Fruit fly (Drosophila melanogaster) whole organism, embryonic: ENCODE data around the gene CG42728.

Experiments
- Blimp-1 ChIP-seq: fragments of 200-800 bp; sonication (Bioruptor generic); optimal IDR thresholded peaks from 3 replicates; lab custom pipeline; 2018; ENCODE audit warnings: missing biosample characterization, missing genetic modification characterization, mild to moderate bottlenecking, moderate library complexity, missing genetic modification reagents
- CG10462 ChIP-seq: fragments of 200-800 bp; sonication (Bioruptor generic); optimal IDR thresholded peaks from 2 replicates; lab custom pipeline; 2016; ENCODE audit warnings: missing biosample characterization, missing genetic modification characterization
- CG11723 ChIP-seq: fragments of 200-800 bp; sonication (Bioruptor generic); optimal IDR thresholded peaks from 2 replicates; lab custom pipeline; 2017; ENCODE audit warnings: missing biosample characterization, mild to moderate bottlenecking, missing genetic modification characterization
- CG14860 ChIP-seq: fragments of 200-800 bp; sonication (Bioruptor generic); IDR thresholded peaks from 3 replicates; pipeline ENCODE4 v1.3.6; 2022; ENCODE audit warnings: missing biosample characterization, missing genetic modification characterization; ENCODE audit not compliant: partially characterized antibody
- CG17612 ChIP-seq: fragments of 200-800 bp; sonication (Bioruptor generic); IDR thresholded peaks from 2 replicates; pipeline ENCODE4 v1.3.6; 2022; ENCODE audit warnings: missing biosample characterization, missing genetic modification characterization
- CG18262 ChIP-seq: fragments of 200-800 bp; optimal IDR thresholded peaks from 3 replicates; lab custom pipeline; 2019; ENCODE audit warnings: missing biosample characterization, mild to moderate bottlenecking, missing genetic modification characterization, moderate library complexity
- CG31441 ChIP-seq: fragments of 200-800 bp; sonication (Bioruptor generic); IDR thresholded peaks from 2 replicates; pipeline ENCODE4 v1.3.6; 2022; ENCODE audit warnings: missing biosample characterization, missing genetic modification characterization
- CG32772 ChIP-seq: fragments of 200-800 bp; sonication (Bioruptor generic); IDR thresholded peaks from 2 replicates; pipeline ENCODE4 v1.3.6; 2022; ENCODE audit warnings: missing biosample characterization, missing genetic modification characterization
- CG34422 ChIP-seq: fragments of 200-800 bp; sonication (Bioruptor generic); IDR thresholded peaks from 3 replicates; pipeline ENCODE4 v1.3.6; 2022; ENCODE audit warnings: missing biosample characterization, missing genetic modification characterization
- CG4424 ChIP-seq: fragments of 200-800 bp; sonication (Bioruptor generic); optimal IDR thresholded peaks from 3 replicates; lab custom pipeline; 2016; ENCODE audit warnings: missing biosample characterization, missing genetic modification characterization
- CG6765 ChIP-seq: fragments of 200-800 bp; sonication (Bioruptor generic); optimal IDR thresholded peaks from 3 replicates; lab custom pipeline; 2017; ENCODE audit warnings: missing biosample characterization, mild to moderate bottlenecking, missing genetic modification characterization
- CG7556 ChIP-seq: fragments of 200-800 bp; sonication (Bioruptor generic); optimal IDR thresholded peaks from 2 replicates; lab custom pipeline; 2017; ENCODE audit warnings: missing biosample characterization, mild to moderate bottlenecking, missing genetic modification characterization
- CG8924 ChIP-seq: fragments of 200-800 bp; optimal IDR thresholded peaks from 3 replicates; lab custom pipeline; 2019; ENCODE audit warnings: missing biosample characterization, mild to moderate bottlenecking, missing genetic modification characterization, moderate library complexity
- Dek ChIP-seq: fragments of 200-800 bp; sonication (Bioruptor generic); optimal IDR thresholded peaks from 3 replicates; lab custom pipeline; 2019; ENCODE audit warnings: missing biosample characterization, mild to moderate bottlenecking, missing genetic modification characterization, moderate library complexity
- Dip2 ChIP-seq: fragments of 200-800 bp; sonication (Bioruptor generic); IDR thresholded peaks from 2 replicates; pipeline ENCODE4 v1.3.6; 2022; ENCODE audit warnings: missing biosample characterization, missing genetic modification characterization
- E2f2 ChIP-seq: fragments of 200-800 bp; sonication (Bioruptor generic); IDR thresholded peaks from 2 replicates; pipeline ENCODE4 v1.3.6; 2022; ENCODE audit warnings: missing biosample characterization, missing genetic modification characterization
- Gug ChIP-seq: fragments of 200-800 bp; sonication (Bioruptor generic); IDR thresholded peaks from 4 replicates; pipeline ENCODE4 v1.3.6; 2022; ENCODE audit warnings: missing biosample characterization, missing genetic modification characterization
- HmgD ChIP-seq: fragments of 200-800 bp; sonication (Bioruptor generic); optimal IDR thresholded peaks from 3 replicates; lab custom pipeline; 2016; ENCODE audit warnings: missing biosample characterization, missing genetic modification characterization
- Hmx ChIP-seq: fragments of 200-800 bp; sonication (Bioruptor generic); optimal IDR thresholded peaks from 2 replicates; lab custom pipeline; 2016; ENCODE audit warnings: missing biosample characterization, missing genetic modification characterization
- Hr3 ChIP-seq: fragments of 200-800 bp; sonication (Bioruptor generic); optimal IDR thresholded peaks from 3 replicates; lab custom pipeline; 2016; ENCODE audit warnings: missing biosample characterization, missing genetic modification characterization
- Lpt ChIP-seq: fragments of >200 bp; optimal IDR thresholded peaks from 2 replicates; lab custom pipeline; 2018; ENCODE audit warnings: missing biosample characterization, missing genetic modification characterization
- Sin3A ChIP-seq: fragments of >200 bp; optimal IDR thresholded peaks from 2 replicates; lab custom pipeline; 2018
- Six4 ChIP-seq: fragments of 200-800 bp; sonication (Bioruptor generic); optimal IDR thresholded peaks from 2 replicates; lab custom pipeline; 2016; ENCODE audit warnings: missing biosample characterization, missing genetic modification characterization
- Sry-δ ChIP-seq: fragments of 200-800 bp; sonication (Bioruptor generic); optimal IDR thresholded peaks from 2 replicates; lab custom pipeline; 2016; ENCODE audit warnings: missing biosample characterization, missing genetic modification characterization
- Xbp1 ChIP-seq: fragments of 200-800 bp; sonication (Bioruptor generic); optimal IDR thresholded peaks from 3 replicates; lab custom pipeline; 2016; ENCODE audit warnings: missing biosample characterization, mild to moderate bottlenecking, missing genetic modification characterization
- YL-1 ChIP-seq: fragments of 200-800 bp; sonication (Bioruptor generic); optimal IDR thresholded peaks from 3 replicates; lab custom pipeline; 2017; ENCODE audit warnings: missing biosample characterization, mild to moderate bottlenecking, missing genetic modification characterization
- abd-A ChIP-seq: fragments of 200-800 bp; sonication (Bioruptor generic); optimal IDR thresholded peaks from 3 replicates; lab custom pipeline; 2019; ENCODE audit warnings: missing biosample characterization, mild to moderate bottlenecking, missing genetic modification characterization, moderate library complexity
- ap ChIP-seq: fragments of 200-800 bp; sonication (Bioruptor generic); IDR thresholded peaks from 2 replicates; pipeline ENCODE4 v1.3.6; 2022; ENCODE audit warnings: missing biosample characterization, missing genetic modification characterization
- bcd ChIP-seq: fragments of 200-800 bp; sonication (Bioruptor generic); optimal IDR thresholded peaks from 2 replicates; lab custom pipeline; 2017; ENCODE audit warnings: missing biosample characterization, mild to moderate bottlenecking, missing genetic modification characterization
- cwo ChIP-seq: fragments of 200-800 bp; sonication (Bioruptor generic); optimal IDR thresholded peaks from 3 replicates; lab custom pipeline; 2017; ENCODE audit warnings: missing biosample characterization, missing genetic modification characterization, mild to moderate bottlenecking, moderate library complexity, missing genetic modification reagents
- dan ChIP-seq: fragments of 200-800 bp; sonication (Bioruptor generic); IDR thresholded peaks from 2 replicates; pipeline ENCODE4 v1.3.6; 2022; ENCODE audit warnings: missing biosample characterization, missing genetic modification characterization
- dmrt99B ChIP-seq: fragments of 200-800 bp; sonication (Bioruptor generic); optimal IDR thresholded peaks from 2 replicates; lab custom pipeline; 2018; ENCODE audit warnings: missing biosample characterization, mild to moderate bottlenecking, missing genetic modification characterization, moderate library complexity
- dpn ChIP-seq, 2 experiments: fragments of 200-800 bp; sonication (Bioruptor generic); optimal IDR thresholded peaks; 3 replicates each; lab custom pipeline; 2016; ENCODE audit warnings: missing biosample characterization in 2 of 2, missing genetic modification characterization in 2 of 2
- ewg ChIP-seq: fragments of 200-800 bp; sonication (Bioruptor generic); optimal IDR thresholded peaks from 3 replicates; lab custom pipeline; 2017; ENCODE audit warnings: mild to moderate bottlenecking, missing biosample characterization, missing genetic modification reagents, missing genetic modification characterization
- fru ChIP-seq: fragments of >200 bp; optimal IDR thresholded peaks from 2 replicates; lab custom pipeline; 2017
- gro ChIP-seq: fragments of 200-800 bp; sonication (Bioruptor generic); optimal IDR thresholded peaks from 2 replicates; lab custom pipeline; 2016; ENCODE audit warnings: missing biosample characterization, missing genetic modification characterization
- inv ChIP-seq: fragments of 200-800 bp; sonication (Bioruptor generic); IDR thresholded peaks from 2 replicates; pipeline ENCODE4 v1.3.6; 2022; ENCODE audit warnings: missing biosample characterization, missing genetic modification characterization; ENCODE audit not compliant: partially characterized antibody
- maf-S ChIP-seq: fragments of 200-800 bp; sonication (Bioruptor generic); optimal IDR thresholded peaks from 2 replicates; lab custom pipeline; 2016; ENCODE audit warnings: missing biosample characterization, missing genetic modification characterization
- org-1 ChIP-seq: fragments of 200-800 bp; sonication (Bioruptor generic); optimal IDR thresholded peaks from 2 replicates; lab custom pipeline; 2017; ENCODE audit warnings: missing biosample characterization, missing genetic modification characterization
- pita ChIP-seq: fragments of 200-800 bp; sonication (Bioruptor generic); optimal IDR thresholded peaks from 2 replicates; lab custom pipeline; 2017; ENCODE audit warnings: missing biosample characterization, mild to moderate bottlenecking, missing genetic modification characterization
- pros ChIP-seq: fragments of 200-800 bp; sonication (Bioruptor generic); optimal IDR thresholded peaks from 3 replicates; lab custom pipeline; 2019; ENCODE audit warnings: missing biosample characterization, mild to moderate bottlenecking, missing genetic modification characterization, moderate library complexity
- repo ChIP-seq: fragments of 200-800 bp; sonication (Bioruptor generic); optimal IDR thresholded peaks from 2 replicates; lab custom pipeline; 2016; ENCODE audit warnings: missing biosample characterization, missing genetic modification characterization
- scrt ChIP-seq: fragments of 200-800 bp; sonication (Bioruptor generic); optimal IDR thresholded peaks from 2 replicates; lab custom pipeline; 2018; ENCODE audit warnings: missing biosample characterization, mild to moderate bottlenecking, missing genetic modification characterization, moderate library complexity
- sens ChIP-seq: fragments of 200-800 bp; sonication (Bioruptor generic); peaks from one replicate; lab custom pipeline; 2016; ENCODE audit warnings: missing biosample characterization, missing genetic modification characterization
- tna ChIP-seq: fragments of 200-800 bp; sonication (Bioruptor generic); IDR thresholded peaks from 2 replicates; pipeline ENCODE4 v1.3.6; 2022; ENCODE audit warnings: missing biosample characterization, missing genetic modification characterization; ENCODE audit not compliant: partially characterized antibody
- unc-4 ChIP-seq: fragments of 200-800 bp; sonication (Bioruptor generic); IDR thresholded peaks from 2 replicates; pipeline ENCODE4 v1.3.6; 2022; ENCODE audit warnings: missing biosample characterization, missing genetic modification characterization; ENCODE audit not compliant: partially characterized antibody
- vvl ChIP-seq: fragments of 200-800 bp; sonication (Bioruptor generic); IDR thresholded peaks from 2 replicates; pipeline ENCODE4 v1.3.6; 2022; ENCODE audit warnings: missing biosample characterization, missing genetic modification characterization
- zen ChIP-seq: fragments of 200-800 bp; sonication (Bioruptor generic); optimal IDR thresholded peaks from 3 replicates; lab custom pipeline; 2018; ENCODE audit warnings: missing biosample characterization, mild to moderate bottlenecking, missing genetic modification characterization, moderate library complexity

CG42728 gene

dm6 chr3L:15543467-15543866 is 15.5 kb upstream of the CG42728 start (continued):
- TF ChIP-seq pros (GFP tag; lab: Kevin White, UChicago) (peak; percentile 93), cwo (GFP tag; lab: Kevin White, UChicago) (peak; percentile 62), inv (GFP tag; lab: Robert Waterston, UW) (no peak), sens (GFP tag; lab: Kevin White, UChicago) (peak; percentile 16), Six4 (GFP tag; lab: Kevin White, UChicago) (no peak), tna (GFP tag; lab: Robert Waterston, UW) (no peak), vvl (peak; percentile 91)

- no peak for TF ChIP-seq Blimp-1 (GFP tag; lab: Kevin White, UChicago)
- TF ChIP-seq Hr3: no peak
- no peak for TF ChIP-seq cwo (GFP tag; lab: Kevin White, UChicago)
- no peak for TF ChIP-seq E2f2 (GFP tag; lab: Robert Waterston, UW)
- TF ChIP-seq repo (GFP tag; lab: Kevin White, UChicago): no peak
- TF ChIP-seq HmgD (GFP tag; lab: Kevin White, UChicago): no peak
- TF ChIP-seq Hmx (GFP tag; lab: Kevin White, UChicago): no peak
- no peak for TF ChIP-seq Dek (tag; lab: Kevin White, UChicago)
- TF ChIP-seq dan (GFP tag; lab: Robert Waterston, UW): no peak
- no peak for TF ChIP-seq CG6765 (GFP tag; lab: Kevin White, UChicago)
- TF ChIP-seq pros (GFP tag; lab: Kevin White, UChicago): no peak
- TF ChIP-seq fru (lab: Kevin White, UChicago): no peak
- TF ChIP-seq Xbp1 (GFP tag; lab: Kevin White, UChicago): no peak
- TF ChIP-seq dpn (GFP tag; optimal IDR thresholded peaks at IDR 0.05; lab: Kevin White, UChicago): no peak
- TF ChIP-seq YL-1: no peak
- no peak for TF ChIP-seq dmrt99B (tag; lab: Kevin White, UChicago)
- no peak for TF ChIP-seq CG4424 (GFP tag; lab: Kevin White, UChicago)
- no peak for TF ChIP-seq ap (GFP tag; lab: Robert Waterston, UW)
- TF ChIP-seq org-1 (GFP tag; lab: Kevin White, UChicago): no peak
- TF ChIP-seq CG8924 (tag; lab: Kevin White, UChicago): no peak
These were observed 15.1 kb upstream of the CG42728 start for dm6 chr3L:15543049-15543448.

- TF ChIP-seq org-1 (GFP tag; lab: Kevin White, UChicago) (no peak), zen (tag; lab: Kevin White, UChicago) (peak; percentile 51), CG31441 (GFP tag; lab: Robert Waterston, UW) (no peak), scrt (GFP tag; lab: Kevin White, UChicago) (peak; percentile 94), CG14860 (GFP tag; lab: Robert Waterston, UW) (no peak), CG18262 (tag; lab: Kevin White, UChicago) (no peak), abd-A (tag; lab: Kevin White, UChicago) (peak; percentile 40)
- TF ChIP-seq, all 482 proteins: peak for 3
These were observed 13.3 kb upstream of the CG42728 start for dm6 chr3L:15541281-15541680.

- TF ChIP-seq Sin3A (lab: Kevin White, UChicago) (no peak), bcd (no peak), CG7556 (no peak), CG10462 (no peak), Hr3 (no peak), Sry-δ (no peak), unc-4 (GFP tag; lab: Robert Waterston, UW) (no peak), CG11723 (GFP tag; lab: Kevin White, UChicago) (no peak), pita (GFP tag; lab: Kevin White, UChicago) (no peak), Dip2 (GFP tag; lab: Robert Waterston, UW) (no peak), CG32772 (GFP tag; lab: Robert Waterston, UW) (0 out of 2 replicates have a peak, but pooled peaks have one; percentile 23), gro (GFP tag; lab: Kevin White, UChicago) (no peak), CG17612 (no peak), ewg (GFP tag; lab: Kevin White, UChicago) (peak; percentile 38), CG34422 (GFP tag; lab: Robert Waterston, UW) (no peak), Lpt (GFP tag; lab: Kevin White, UChicago) (no peak), Gug (GFP tag; lab: Robert Waterston, UW) (no peak), maf-S (GFP tag; lab: Kevin White, UChicago) (no peak)
These were observed 12.7 kb upstream of the CG42728 start for dm6 chr3L:15540682-15541081.
